Fruit fly (Drosophila melanogaster) whole organism, embryonic: ENCODE data around the gene CG33927.

ENCODE experiments used
- CG33557 ChIP-seq: fragments of 200-800 bp; sonication (Bioruptor generic); optimal IDR thresholded peaks from 2 replicates; lab custom pipeline; 2019; ENCODE audit warnings: missing biosample characterization, mild to moderate bottlenecking, missing genetic modification characterization, moderate library complexity
- CG7839 ChIP-seq: fragments of 200-800 bp; sonication (Bioruptor generic); optimal IDR thresholded peaks from 3 replicates; lab custom pipeline; 2018; ENCODE audit warnings: missing biosample characterization, mild to moderate bottlenecking, missing genetic modification characterization, moderate library complexity
- fu2 ChIP-seq: fragments of 200-800 bp; sonication (Bioruptor generic); optimal IDR thresholded peaks from 2 replicates; lab custom pipeline; 2016; ENCODE audit warnings: missing biosample characterization, missing genetic modification characterization
- her ChIP-seq: fragments of 200-800 bp; sonication (Bioruptor generic); optimal IDR thresholded peaks from 2 replicates; lab custom pipeline; 2016; ENCODE audit warnings: missing biosample characterization, missing genetic modification characterization
- psq ChIP-seq: fragments of 200-800 bp; sonication (Bioruptor generic); optimal IDR thresholded peaks from 2 replicates; lab custom pipeline; 2017; ENCODE audit warnings: missing biosample characterization, missing genetic modification characterization
- rib ChIP-seq: fragments of 200-800 bp; sonication (Bioruptor generic); IDR thresholded peaks from 2 replicates; pipeline ENCODE4 v1.3.6; 2022; ENCODE audit warnings: missing biosample characterization, missing genetic modification characterization
- slbo ChIP-seq: fragments of 200-800 bp; sonication (Bioruptor generic); IDR thresholded peaks from 2 replicates; pipeline ENCODE4 v1.3.6; 2022; ENCODE audit warnings: missing biosample characterization, missing genetic modification characterization

- TF ChIP-seq fu2 (GFP tag; lab: Kevin White, UChicago) (no peak), rib (GFP tag; lab: Robert Waterston, UW) (no peak), her (GFP tag; lab: Kevin White, UChicago) (no peak), CG33557 (GFP tag; lab: Kevin White, UChicago) (no peak), slbo (GFP tag; lab: Robert Waterston, UW) (no peak), CG7839 (tag; lab: Kevin White, UChicago) (no peak), psq (GFP tag; lab: Kevin White, UChicago) (no peak)
These were observed 48.7 kb upstream of the CG33927 start for dm6 chr3R:4739192-4739491.
